Worm (Caenorhabditis elegans) whole organism, L1 larva: ENCODE results near the gene B0310.6.

Experiments
- C04F5.9 ChIP-seq: sonication (generic microtip); optimal IDR thresholded peaks from 2 replicates; lab custom pipeline; 2016; ENCODE audit warnings: missing genetic modification characterization, missing compliant biosample characterization
- F16B12.6 ChIP-seq: fragments of 150-350 bp; optimal IDR thresholded peaks from 2 replicates; lab custom pipeline; 2014; ENCODE audit warnings: missing biosample characterization, missing genetic modification characterization
- Y116A8C.19 ChIP-seq: sonication (generic microtip); optimal IDR thresholded peaks from 2 replicates; lab custom pipeline; 2016; ENCODE audit warnings: missing compliant biosample characterization, missing genetic modification characterization, borderline replicate concordance
- alr-1 ChIP-seq: fragments of 200-800 bp; sonication (Bioruptor generic); optimal IDR thresholded peaks from 2 replicates; lab custom pipeline; 2018; ENCODE audit warnings: borderline replicate concordance, mild to moderate bottlenecking, missing genetic modification characterization, missing compliant biosample characterization
- ama-1 ChIP-seq: fragments of 150-350 bp; optimal IDR thresholded peaks from 2 replicates; lab custom pipeline; 2014
- blmp-1 ChIP-seq: fragments of 150-350 bp; optimal IDR thresholded peaks from 2 replicates; lab custom pipeline; 2014; ENCODE audit warnings: missing biosample characterization, missing genetic modification characterization
- ceh-88 ChIP-seq: fragments of 200-800 bp; sonication (Bioruptor generic); IDR thresholded peaks from 2 replicates; pipeline ENCODE4 v1.3.6; 2022; ENCODE audit warnings: missing genetic modification characterization, missing compliant biosample characterization
- dsc-1 ChIP-seq: sonication (generic microtip); optimal IDR thresholded peaks from 2 replicates; lab custom pipeline; 2016; ENCODE audit warnings: mild to moderate bottlenecking, missing genetic modification characterization, missing compliant biosample characterization
- egl-27 ChIP-seq, 2 experiments: fragments of 150-350 bp in 1 of 2; sonication (generic microtip); optimal IDR thresholded peaks; 3 replicates each; lab custom pipeline; 2017 to 2018; ENCODE audit warnings: missing biosample characterization in 2 of 2, missing genetic modification characterization in 2 of 2, missing genetic modification reagents in 2 of 2
- fkh-8 ChIP-seq: sonication (generic microtip); optimal IDR thresholded peaks from 2 replicates; lab custom pipeline; 2016; ENCODE audit warnings: mild to moderate bottlenecking, missing genetic modification characterization, missing compliant biosample characterization
- grh-1 ChIP-seq: fragments of 200-800 bp; sonication (Bioruptor generic); IDR thresholded peaks from 2 replicates; pipeline ENCODE4 v1.3.6; 2022; ENCODE audit warnings: missing genetic modification reagents, missing genetic modification characterization, missing compliant biosample characterization
- hlh-17 ChIP-seq: fragments of 200-800 bp; sonication (Bioruptor generic); optimal IDR thresholded peaks from 2 replicates; lab custom pipeline; 2018; ENCODE audit warnings: missing genetic modification characterization, mild to moderate bottlenecking, missing compliant biosample characterization, moderate library complexity, borderline replicate concordance
- hpl-2 ChIP-seq: fragments of 150-350 bp; optimal IDR thresholded peaks from 2 replicates; lab custom pipeline; 2014; ENCODE audit warnings: missing biosample characterization, missing genetic modification reagents, missing genetic modification characterization
- isw-1 ChIP-seq: fragments of 200-800 bp; sonication (Bioruptor generic); IDR thresholded peaks from 2 replicates; pipeline ENCODE4 v1.3.6; 2022; ENCODE audit warnings: missing genetic modification characterization, missing compliant biosample characterization
- jun-1 ChIP-seq: fragments of 150-350 bp; optimal IDR thresholded peaks from 2 replicates; lab custom pipeline; 2014; ENCODE audit warnings: missing biosample characterization, missing genetic modification reagents, missing genetic modification characterization
- lin-13 ChIP-seq: fragments of 150-350 bp; optimal IDR thresholded peaks from 2 replicates; lab custom pipeline; 2014; ENCODE audit warnings: missing biosample characterization, missing genetic modification reagents, missing genetic modification characterization
- lin-14 ChIP-seq: fragments of 200-800 bp; sonication (Bioruptor generic); optimal IDR thresholded peaks from 2 replicates; lab custom pipeline; 2018; ENCODE audit warnings: mild to moderate bottlenecking, missing genetic modification characterization, moderate library complexity, missing compliant biosample characterization
- lin-15B ChIP-seq: fragments of 150-350 bp; sonication (generic microtip); optimal IDR thresholded peaks from 3 replicates; lab custom pipeline; 2014; ENCODE audit warnings: missing biosample characterization, missing genetic modification characterization
- lin-35 ChIP-seq, 2 experiments: fragments of 150-350 bp; optimal IDR thresholded peaks; 2 replicates each; lab custom pipeline; 2014; ENCODE audit warnings: missing biosample characterization in 2 of 2, missing genetic modification characterization in 2 of 2, missing genetic modification reagents in 2 of 2
- lir-3 ChIP-seq: sonication (generic microtip); optimal IDR thresholded peaks from 2 replicates; lab custom pipeline; 2016; ENCODE audit warnings: mild to moderate bottlenecking, missing genetic modification characterization, moderate library complexity, missing compliant biosample characterization; ENCODE audit not compliant: poor library complexity
- mef-2 ChIP-seq: fragments of 150-350 bp; optimal IDR thresholded peaks from 2 replicates; lab custom pipeline; 2014; ENCODE audit warnings: missing biosample characterization, missing genetic modification characterization
- nhr-11 ChIP-seq: fragments of 150-350 bp; optimal IDR thresholded peaks from 2 replicates; lab custom pipeline; 2014; ENCODE audit warnings: missing biosample characterization, missing genetic modification characterization
- nhr-19 ChIP-seq: fragments of 200-800 bp; sonication (Bioruptor generic); conservative IDR thresholded peaks from 2 replicates; pipeline ENCODE4 v1.3.6; 2022; ENCODE audit warnings: missing genetic modification characterization, missing compliant biosample characterization
- nhr-71 ChIP-seq: sonication (generic microtip); optimal IDR thresholded peaks from 2 replicates; lab custom pipeline; 2016; ENCODE audit warnings: mild to moderate bottlenecking, missing genetic modification characterization, moderate library complexity, missing compliant biosample characterization
- nhr-85 ChIP-seq: sonication (generic microtip); peaks from one replicate; lab custom pipeline; 2016; ENCODE audit warnings: missing genetic modification characterization, inconsistent platforms, missing compliant biosample characterization
- nhr-90 ChIP-seq: sonication (generic microtip); optimal IDR thresholded peaks from 2 replicates; lab custom pipeline; 2016; ENCODE audit warnings: mild to moderate bottlenecking, missing genetic modification characterization, missing compliant biosample characterization; ENCODE audit not compliant: poor library complexity
- pag-3 ChIP-seq: sonication (generic microtip); optimal IDR thresholded peaks from 2 replicates; lab custom pipeline; 2017; ENCODE audit warnings: missing genetic modification characterization, mild to moderate bottlenecking, missing compliant biosample characterization, antibody characterized with exemption, borderline replicate concordance; ENCODE audit not compliant: insufficient read depth
- sox-4 ChIP-seq: sonication (generic microtip); optimal IDR thresholded peaks from 2 replicates; lab custom pipeline; 2016; ENCODE audit warnings: missing genetic modification characterization, missing compliant biosample characterization
- sup-37 ChIP-seq: fragments of 200-800 bp; sonication (Bioruptor generic); optimal IDR thresholded peaks from 2 replicates; lab custom pipeline; 2018; ENCODE audit warnings: mild to moderate bottlenecking, missing genetic modification characterization, missing compliant biosample characterization
- swsn-7 ChIP-seq: sonication (generic microtip); optimal IDR thresholded peaks from 2 replicates; lab custom pipeline; 2016; ENCODE audit warnings: missing genetic modification characterization, missing compliant biosample characterization
- unc-130 ChIP-seq: fragments of 150-350 bp; optimal IDR thresholded peaks from 2 replicates; lab custom pipeline; 2017; ENCODE audit warnings: missing biosample characterization, missing genetic modification characterization, inconsistent platforms
- unc-86 ChIP-seq: sonication (generic microtip); optimal IDR thresholded peaks from 2 replicates; lab custom pipeline; 2016; ENCODE audit warnings: missing genetic modification characterization, missing compliant biosample characterization
- unc-98 ChIP-seq: fragments of 200-800 bp; sonication (Bioruptor generic); IDR thresholded peaks from 2 replicates; pipeline ENCODE4 v1.3.6; 2022; ENCODE audit warnings: missing genetic modification characterization, missing compliant biosample characterization
- vab-15 ChIP-seq: sonication (generic microtip); optimal IDR thresholded peaks from 2 replicates; lab custom pipeline; 2017; ENCODE audit warnings: missing genotype, mild to moderate bottlenecking, missing genetic modification characterization, missing compliant biosample characterization
- xbp-1 ChIP-seq: sonication (generic microtip); optimal IDR thresholded peaks from 2 replicates; lab custom pipeline; 2016; ENCODE audit warnings: missing genetic modification characterization, missing compliant biosample characterization
- ztf-11 ChIP-seq, 2 experiments: sonication (generic microtip); optimal IDR thresholded peaks; 2 replicates each; lab custom pipeline; 2016 to 2017; ENCODE audit warnings: missing genetic modification characterization in 2 of 2, missing biosample characterization in 1 of 2, missing compliant biosample characterization in 1 of 2

Gene B0310.6

DNA sequence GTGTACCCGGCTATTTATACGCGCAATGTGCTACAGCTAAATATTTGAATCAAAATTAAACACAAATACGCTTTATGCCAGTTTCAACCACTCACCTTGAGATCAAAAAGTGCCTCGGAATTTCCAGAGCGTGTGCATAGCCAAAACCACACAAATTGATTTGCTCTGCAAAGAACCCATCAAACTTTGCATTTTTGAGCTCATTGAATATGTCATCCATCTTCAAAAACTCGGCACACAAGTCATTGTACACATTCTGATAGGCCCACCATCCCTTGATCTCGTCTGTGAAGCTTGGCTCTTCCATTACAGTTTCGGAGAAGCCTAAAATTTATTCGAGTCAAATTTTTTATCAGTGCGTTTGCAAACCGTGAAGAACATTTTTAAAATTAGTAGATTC, 1.4 kb downstream of the B0310.6 start:
- no peak for TF ChIP-seq nhr-11 (tag; lab: Kevin White, UChicago)
- no peak for TF ChIP-seq lin-14 (GFP tag; lab: Kevin White, UChicago)
- no peak for TF ChIP-seq xbp-1
- no peak for TF ChIP-seq F16B12.6
- TF ChIP-seq mef-2 (tag; lab: Kevin White, UChicago), result no peak
- TF ChIP-seq ztf-11 (tag; optimal IDR thresholded peaks at IDR 0.05; lab: Kevin White, UChicago), result no peak
- TF ChIP-seq sup-37 (GFP tag; lab: Kevin White, UChicago), result no peak
- TF ChIP-seq grh-1 (GFP tag; lab: Robert Waterston, UW), result no peak
- TF ChIP-seq lin-13 (GFP tag; lab: Kevin White, UChicago), result no peak
- no peak for TF ChIP-seq nhr-90 (tag; lab: Kevin White, UChicago)
- no peak for TF ChIP-seq C04F5.9 (tag; lab: Kevin White, UChicago)
- TF ChIP-seq alr-1, result no peak
- TF ChIP-seq ama-1, result no peak

DNA sequence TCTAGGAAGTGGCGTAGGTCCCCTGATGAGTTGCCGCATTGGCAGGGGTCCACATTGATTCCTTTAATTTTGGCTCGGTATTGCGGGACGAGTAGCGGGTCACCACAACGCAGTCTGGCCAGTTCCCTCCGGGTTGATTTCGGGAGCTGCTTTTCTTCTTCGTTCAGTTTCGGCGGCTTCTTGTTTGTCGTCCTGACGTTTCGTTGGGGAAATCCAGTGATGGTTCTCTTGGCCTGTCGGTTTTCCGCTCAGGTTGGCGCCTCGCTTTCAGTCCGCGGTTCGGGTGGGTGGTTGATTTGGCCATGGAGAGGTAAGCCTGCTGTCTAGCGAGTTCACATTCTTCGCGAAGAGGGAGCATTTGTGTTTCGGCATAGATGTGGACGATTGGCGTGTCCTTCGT, 2.0 kb downstream of the B0310.6 start:
- TF ChIP-seq swsn-7 (tag; lab: Kevin White, UChicago) (no peak), nhr-85 (tag; lab: Kevin White, UChicago) (peak; percentile 23)

DNA sequence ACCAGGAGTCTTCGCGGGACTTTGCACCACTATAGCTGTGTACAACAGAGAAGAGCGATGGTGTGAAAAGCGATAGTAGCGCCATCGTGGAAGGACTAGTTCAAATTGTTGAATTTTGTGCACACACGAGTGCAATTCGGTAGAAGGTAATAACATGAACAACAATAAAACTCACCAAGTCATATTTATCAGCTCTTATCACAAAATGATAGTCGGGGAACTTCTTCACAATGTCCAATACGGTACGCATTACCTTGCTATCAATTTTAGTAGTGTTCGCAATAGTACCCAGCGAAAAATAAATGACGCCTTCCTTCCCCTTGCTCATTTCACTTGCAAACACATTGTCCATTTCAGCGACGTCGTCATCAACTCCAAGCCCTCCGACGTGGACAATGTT, 3.1 kb downstream of the B0310.6 start:
- TF ChIP-seq nhr-11 (tag; lab: Kevin White, UChicago) (no peak), lin-35 (GFP tag; optimal IDR thresholded peaks at IDR 0.05; lab: Kevin White, UChicago) (no peak), fkh-8 (tag; lab: Kevin White, UChicago) (no peak), lin-15B (tag; lab: Kevin White, UChicago) (no peak), grh-1 (GFP tag; lab: Robert Waterston, UW) (no peak), ama-1 (no peak), jun-1 (tag; lab: Kevin White, UChicago) (no peak), sup-37 (GFP tag; lab: Kevin White, UChicago) (no peak), nhr-71 (no peak), swsn-7 (tag; lab: Kevin White, UChicago) (no peak), hpl-2 (GFP tag; lab: Kevin White, UChicago) (no peak), pag-3 (tag; lab: Kevin White, UChicago) (no peak), ceh-88 (GFP tag; lab: Robert Waterston, UW) (no peak), vab-15 (tag; lab: Kevin White, UChicago) (no peak), lir-3 (tag; lab: Kevin White, UChicago) (no peak)

DNA sequence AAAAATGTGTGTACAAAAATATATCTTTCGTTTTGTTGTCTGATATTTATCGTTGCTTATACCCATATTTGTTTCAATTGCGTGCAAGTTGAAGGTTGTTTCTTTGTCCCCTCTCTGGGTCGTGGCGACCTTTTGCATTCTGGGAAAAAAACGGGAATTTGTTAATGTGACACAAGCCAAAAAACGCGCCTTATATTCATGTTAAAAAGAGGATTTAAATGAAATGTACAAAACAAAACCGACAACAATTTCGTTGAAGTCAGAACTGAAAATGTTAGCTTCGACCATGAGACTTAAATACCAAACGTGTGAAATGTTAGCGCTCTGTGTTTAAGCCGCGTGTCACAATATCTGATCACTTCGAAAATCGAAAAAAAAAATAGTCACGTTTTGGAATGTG, 6.3 kb downstream of the B0310.6 start:
- TF ChIP-seq C04F5.9 (tag; lab: Kevin White, UChicago), result no peak
- TF ChIP-seq egl-27 (tag; optimal IDR thresholded peaks at IDR 0.05; lab: Kevin White, UChicago), result no peak
- TF ChIP-seq dsc-1 (tag; lab: Kevin White, UChicago), result no peak
- TF ChIP-seq Y116A8C.19, result no peak
- TF ChIP-seq jun-1 (tag; lab: Kevin White, UChicago), result no peak
- TF ChIP-seq lin-15B (tag; lab: Kevin White, UChicago), result no peak
- no peak for TF ChIP-seq unc-98 (GFP tag; lab: Robert Waterston, UW)
- TF ChIP-seq isw-1, result no peak
- no peak for TF ChIP-seq hlh-17 (GFP tag; lab: Kevin White, UChicago)
- TF ChIP-seq lin-14 (GFP tag; lab: Kevin White, UChicago), result no peak
- no peak for TF ChIP-seq sox-4 (tag; lab: Kevin White, UChicago)
- no peak for TF ChIP-seq unc-86 (tag; lab: Kevin White, UChicago)
- TF ChIP-seq lin-13 (GFP tag; lab: Kevin White, UChicago), result no peak
- no peak for TF ChIP-seq unc-130 (tag; lab: Kevin White, UChicago)
- TF ChIP-seq mef-2 (tag; lab: Kevin White, UChicago), result no peak
- TF ChIP-seq nhr-19 (GFP tag; lab: Robert Waterston, UW), result no peak
- no peak for TF ChIP-seq ama-1
- no peak for TF ChIP-seq blmp-1 (tag; lab: Kevin White, UChicago)
